Fruit fly (Drosophila melanogaster): Measurements from ENCODE around the gene Npc2c.
A peak's percentile ranks its signal among the peaks of the same experiment; 100 is the strongest.

Gene Npc2c

DNA sequence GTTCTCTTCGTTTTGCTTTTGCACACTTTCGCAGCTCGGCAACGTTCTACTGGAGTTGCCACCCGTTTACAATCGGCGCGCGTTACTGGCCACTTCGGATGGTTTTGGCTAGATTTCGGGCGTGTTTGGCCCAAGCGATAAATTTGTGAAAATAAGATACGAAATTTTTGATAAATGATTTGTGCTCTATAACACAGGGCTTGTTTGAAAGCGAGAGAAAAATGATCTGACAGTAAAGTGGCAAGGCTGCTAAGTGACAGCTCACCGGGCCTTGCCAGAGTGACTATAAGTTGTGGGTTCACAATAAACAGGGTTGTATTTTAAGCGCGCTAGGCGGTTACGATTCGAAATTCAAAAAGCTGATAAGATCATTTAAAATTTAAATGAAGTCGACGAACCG is 49.9 kb downstream of the Npc2c start, which contains the start of gene Fmr1 (continued):
- TF ChIP-seq CG12219 (GFP tag; optimal IDR thresholded peaks at IDR 0.05), result no peak
- peak; percentile 60 for TF ChIP-seq shn (GFP tag; optimal IDR thresholded peaks at IDR 0.05)
- TF ChIP-seq Dref (GFP tag; IDR thresholded peaks at IDR 0.05), result peak; percentile 42; the same call in 1 of the 2 replicates
- TF ChIP-seq CG12104 (GFP tag; optimal IDR thresholded peaks at IDR 0.05), result no peak
- peak; percentile 25 for TF ChIP-seq Meics (GFP tag; optimal IDR thresholded peaks at IDR 0.05)
- no peak for TF ChIP-seq Bgb (GFP tag; IDR thresholded peaks at IDR 0.05; ENCODE audit: partially characterized antibody)
- TF ChIP-seq tin (GFP tag; optimal IDR thresholded peaks at IDR 0.05), result peak; percentile 29
- no peak for TF ChIP-seq CG3407 (GFP tag; optimal IDR thresholded peaks at IDR 0.05)
- TF ChIP-seq CG8765 (GFP tag; IDR thresholded peaks at IDR 0.05), result no peak
- TF ChIP-seq zfh1 (GFP tag; IDR thresholded peaks at IDR 0.05), result peak; percentile 31; the same call in 1 of the 3 replicates
- TF ChIP-seq CG12391 (tag; optimal IDR thresholded peaks at IDR 0.05), result peak; percentile 61
- no peak for TF ChIP-seq ci (GFP tag; IDR thresholded peaks at IDR 0.05)
- TF ChIP-seq pita (GFP tag; optimal IDR thresholded peaks at IDR 0.05), result no peak
- TF ChIP-seq tgo (GFP tag; IDR thresholded peaks at IDR 0.05), result no peak
- peak; percentile 33 for TF ChIP-seq Fer3 (tag; optimal IDR thresholded peaks at IDR 0.05)
- no peak for TF ChIP-seq CG13123 (GFP tag; optimal IDR thresholded peaks at IDR 0.05)
- TF ChIP-seq CG2678 (tag; optimal IDR thresholded peaks at IDR 0.05), result peak; percentile 32
- no peak for TF ChIP-seq Tbp (GFP tag; optimal IDR thresholded peaks at IDR 0.05)
- peak; percentile 57 for TF ChIP-seq dysf (GFP tag; IDR thresholded peaks at IDR 0.05)
- TF ChIP-seq CG11247 (GFP tag; IDR thresholded peaks at IDR 0.05), result peak; percentile 29; the same call in 1 of the 2 replicates
- TF ChIP-seq Side (GFP tag; optimal IDR thresholded peaks at IDR 0.05), result peak; percentile 27
- TF ChIP-seq C15 (GFP tag; IDR thresholded peaks at IDR 0.05), result no peak
- TF ChIP-seq crp (GFP tag; optimal IDR thresholded peaks at IDR 0.05), result no peak
- no peak for TF ChIP-seq yki (optimal IDR thresholded peaks at IDR 0.05)
- no peak for TF ChIP-seq CG7357 (GFP tag; IDR thresholded peaks at IDR 0.05)
- TF ChIP-seq Abd-B (GFP tag; optimal IDR thresholded peaks at IDR 0.05), result no peak
- TF ChIP-seq unpg (GFP tag; optimal IDR thresholded peaks at IDR 0.05), result peak; percentile 43
- TF ChIP-seq cas (GFP tag; IDR thresholded peaks at IDR 0.05), result no peak
- peak in 1 of 2 experiments; percentile 64 for TF ChIP-seq chif (GFP tag; optimal IDR thresholded peaks at IDR 0.05)
- peak; percentile 49; the same call in 1 of the 3 replicates for TF ChIP-seq knrl (GFP tag; IDR thresholded peaks at IDR 0.05; ENCODE audit: partially characterized antibody)
- TF ChIP-seq CG10565 (GFP tag; optimal IDR thresholded peaks at IDR 0.05), result no peak
- no peak for TF ChIP-seq Nf-YA (GFP tag; IDR thresholded peaks at IDR 0.05)
- TF ChIP-seq bbx (GFP tag; IDR thresholded peaks at IDR 0.05; ENCODE audit: partially characterized antibody), result no peak
- TF ChIP-seq sug (tag; optimal IDR thresholded peaks at IDR 0.05), result peak; percentile 66
- TF ChIP-seq phol (tag; optimal IDR thresholded peaks at IDR 0.05), result peak; percentile 74
- TF ChIP-seq cato (GFP tag; optimal IDR thresholded peaks at IDR 0.05; ENCODE audit: borderline replicate concordance), result no peak
- TF ChIP-seq exex (tag; optimal IDR thresholded peaks at IDR 0.05), result no peak
- TF ChIP-seq CG1529 (GFP tag; optimal IDR thresholded peaks at IDR 0.05), result no peak
- no peak for TF ChIP-seq CG17612 (GFP tag; IDR thresholded peaks at IDR 0.05)
- peak; percentile 70 for TF ChIP-seq row (GFP tag; IDR thresholded peaks at IDR 0.05)
- TF ChIP-seq CG6654 (GFP tag; optimal IDR thresholded peaks at IDR 0.05), result no peak
- TF ChIP-seq gfzf (GFP tag; optimal IDR thresholded peaks at IDR 0.05), result peak; percentile 40
- no peak for TF ChIP-seq sima (GFP tag; optimal IDR thresholded peaks at IDR 0.05)
- peak; percentile 28 for TF ChIP-seq CG10209 (GFP tag; optimal IDR thresholded peaks at IDR 0.05)
- no peak for TF ChIP-seq wor (GFP tag; IDR thresholded peaks at IDR 0.05)
- TF ChIP-seq Pdp1 (GFP tag; optimal IDR thresholded peaks at IDR 0.05), result peak; percentile 44 to 55
- peak; percentile 68 for TF ChIP-seq Bdp1 (GFP tag; optimal IDR thresholded peaks at IDR 0.05)
- peak; percentile 39 for TF ChIP-seq p53 (GFP tag; optimal IDR thresholded peaks at IDR 0.05)
- peak; percentile 71 for TF ChIP-seq Sry-δ (GFP tag; optimal IDR thresholded peaks at IDR 0.05)
- TF ChIP-seq CG31441 (GFP tag; IDR thresholded peaks at IDR 0.05), result peak; percentile 39; the same call in 1 of the 2 replicates
- no peak for TF ChIP-seq Oaz (GFP tag; IDR thresholded peaks at IDR 0.05)
- peak; percentile 71 for TF ChIP-seq CG9817 (tag; optimal IDR thresholded peaks at IDR 0.05)

Data from whole organism, embryonic.